Fruit fly (Drosophila melanogaster) whole organism, embryonic: ENCODE data around the gene CG43321.

Experiments used
- Ada2b ChIP-seq: fragments of 200-800 bp; sonication (Bioruptor generic); IDR thresholded peaks from 2 replicates; pipeline ENCODE4 v1.3.6; 2022; ENCODE audit warnings: missing biosample characterization, missing genetic modification characterization
- Adf1 ChIP-seq: fragments of 200-800 bp; sonication (Bioruptor generic); IDR thresholded peaks from 2 replicates; pipeline ENCODE4 v1.3.6; 2022; ENCODE audit warnings: missing biosample characterization, missing genetic modification characterization
- Asciz ChIP-seq: fragments of 200-800 bp; sonication (Bioruptor generic); optimal IDR thresholded peaks from 2 replicates; lab custom pipeline; 2017; ENCODE audit warnings: missing biosample characterization, mild to moderate bottlenecking, missing genetic modification characterization, missing genetic modification reagents
- Atf6 ChIP-seq: fragments of 200-800 bp; sonication (Bioruptor generic); IDR thresholded peaks from 2 replicates; pipeline ENCODE4 v1.3.6; 2022; ENCODE audit warnings: missing biosample characterization, missing genetic modification characterization
- CG11456 ChIP-seq: fragments of 200-800 bp; sonication (Bioruptor generic); IDR thresholded peaks from 3 replicates; pipeline ENCODE4 v1.3.6; 2022; ENCODE audit warnings: missing biosample characterization, missing genetic modification characterization
- CG12299 ChIP-seq: fragments of 200-800 bp; sonication (Bioruptor generic); optimal IDR thresholded peaks from 2 replicates; lab custom pipeline; 2018; ENCODE audit warnings: missing biosample characterization, mild to moderate bottlenecking, missing genetic modification characterization
- CG14965 ChIP-seq: fragments of 200-800 bp; sonication (Bioruptor generic); optimal IDR thresholded peaks from 2 replicates; lab custom pipeline; 2016; ENCODE audit warnings: missing biosample characterization, missing genetic modification characterization, borderline replicate concordance
- CG15073 ChIP-seq: fragments of 200-800 bp; sonication (Bioruptor generic); optimal IDR thresholded peaks from 2 replicates; lab custom pipeline; 2016; ENCODE audit warnings: missing biosample characterization, missing genetic modification characterization
- CG1602 ChIP-seq: fragments of 200-800 bp; sonication (Bioruptor generic); optimal IDR thresholded peaks from 3 replicates; lab custom pipeline; 2016; ENCODE audit warnings: missing biosample characterization, missing genetic modification characterization
- CG17328 ChIP-seq: fragments of 200-800 bp; sonication (Bioruptor generic); IDR thresholded peaks from 2 replicates; pipeline ENCODE4 v1.3.6; 2022; ENCODE audit warnings: missing biosample characterization, missing genetic modification characterization
- CG17361 ChIP-seq: fragments of 200-800 bp; sonication (Bioruptor generic); IDR thresholded peaks from 3 replicates; pipeline ENCODE4 v1.3.6; 2022; ENCODE audit warnings: missing biosample characterization, missing genetic modification characterization
- CG2116 ChIP-seq: fragments of 200-800 bp; sonication (Bioruptor generic); optimal IDR thresholded peaks from 3 replicates; lab custom pipeline; 2018; ENCODE audit warnings: missing biosample characterization, mild to moderate bottlenecking, missing genetic modification characterization
- CG3065 ChIP-seq: fragments of 200-800 bp; sonication (Bioruptor generic); optimal IDR thresholded peaks from 2 replicates; lab custom pipeline; 2016; ENCODE audit warnings: missing biosample characterization, missing genetic modification characterization
- CG33213 ChIP-seq: fragments of 200-800 bp; sonication (Bioruptor generic); optimal IDR thresholded peaks from 3 replicates; lab custom pipeline; 2016; ENCODE audit warnings: missing biosample characterization, missing genetic modification characterization
- CG34376 ChIP-seq: fragments of 200-800 bp; sonication (Bioruptor generic); optimal IDR thresholded peaks from 2 replicates; lab custom pipeline; 2018; ENCODE audit warnings: missing biosample characterization, mild to moderate bottlenecking, missing genetic modification characterization
- CG34422 ChIP-seq: fragments of 200-800 bp; sonication (Bioruptor generic); IDR thresholded peaks from 3 replicates; pipeline ENCODE4 v1.3.6; 2022; ENCODE audit warnings: missing biosample characterization, missing genetic modification characterization
- CG4328 ChIP-seq: fragments of 200-800 bp; sonication (Bioruptor generic); optimal IDR thresholded peaks from 3 replicates; lab custom pipeline; 2017; ENCODE audit warnings: missing biosample characterization, missing genetic modification reagents, missing genetic modification characterization
- CG5245 ChIP-seq: fragments of 200-800 bp; sonication (Bioruptor generic); optimal IDR thresholded peaks from 3 replicates; lab custom pipeline; 2016; ENCODE audit warnings: missing biosample characterization, missing genetic modification characterization
- CG6175 ChIP-seq: fragments of 200-800 bp; sonication (Bioruptor generic); IDR thresholded peaks from 3 replicates; pipeline ENCODE4 v1.3.6; 2022; ENCODE audit warnings: missing biosample characterization, missing genetic modification characterization
- CG7357 ChIP-seq: fragments of 200-800 bp; sonication (Bioruptor generic); IDR thresholded peaks from 3 replicates; pipeline ENCODE4 v1.3.6; 2022; ENCODE audit warnings: missing biosample characterization, missing genetic modification characterization
- CkIIα-i1 ChIP-seq: fragments of 200-800 bp; sonication (Bioruptor generic); IDR thresholded peaks from 2 replicates; pipeline ENCODE4 v1.3.6; 2022; ENCODE audit warnings: missing biosample characterization, missing genetic modification characterization
- CrebB ChIP-seq: fragments of 200-800 bp; sonication (Bioruptor generic); optimal IDR thresholded peaks from 3 replicates; lab custom pipeline; 2018; ENCODE audit warnings: missing biosample characterization, mild to moderate bottlenecking, missing genetic modification characterization
- D ChIP-seq, 2 experiments: fragments of 200-800 bp in 1 of 2; fragments of >200 bp in 1 of 2; sonication (Bioruptor generic) in 1 of 2; optimal IDR thresholded peaks; 2 replicates in 1 of 2; 3 replicates in 1 of 2; lab custom pipeline; 2017; ENCODE audit warnings: mild to moderate bottlenecking in 1 of 2, missing biosample characterization in 1 of 2, missing genetic modification characterization in 1 of 2, missing genetic modification reagents in 1 of 2
- ERR ChIP-seq: fragments of 200-800 bp; sonication (Bioruptor generic); optimal IDR thresholded peaks from 2 replicates; lab custom pipeline; 2016; ENCODE audit warnings: missing biosample characterization, missing genetic modification characterization
- HHEX ChIP-seq: fragments of 200-800 bp; sonication (Bioruptor generic); optimal IDR thresholded peaks from 3 replicates; lab custom pipeline; 2017; ENCODE audit warnings: missing biosample characterization, mild to moderate bottlenecking, missing genetic modification characterization, missing genetic modification reagents
- HLH3B ChIP-seq: fragments of 200-800 bp; sonication (Bioruptor generic); IDR thresholded peaks from 2 replicates; pipeline ENCODE4 v1.3.6; 2022; ENCODE audit warnings: missing biosample characterization, missing genetic modification characterization
- HLHmδ ChIP-seq: fragments of 200-800 bp; sonication (Bioruptor generic); optimal IDR thresholded peaks from 2 replicates; lab custom pipeline; 2018; ENCODE audit warnings: missing biosample characterization, mild to moderate bottlenecking, missing genetic modification characterization, moderate library complexity
- Hsf ChIP-seq: fragments of 200-800 bp; sonication (Bioruptor generic); optimal IDR thresholded peaks from 3 replicates; lab custom pipeline; 2016; ENCODE audit warnings: missing biosample characterization, missing genetic modification characterization
- Nf-YC ChIP-seq: fragments of 200-800 bp; optimal IDR thresholded peaks from 3 replicates; lab custom pipeline; 2019; ENCODE audit warnings: missing biosample characterization, mild to moderate bottlenecking, missing genetic modification characterization, moderate library complexity
- Opbp ChIP-seq: fragments of 200-800 bp; sonication (Bioruptor generic); IDR thresholded peaks from 3 replicates; pipeline ENCODE4 v1.3.6; 2022; ENCODE audit warnings: missing biosample characterization, missing genetic modification characterization; ENCODE audit not compliant: partially characterized antibody
- Optix ChIP-seq: fragments of 200-800 bp; sonication (Bioruptor generic); IDR thresholded peaks from 3 replicates; pipeline ENCODE4 v1.3.6; 2022; ENCODE audit warnings: missing biosample characterization, missing genetic modification characterization
- Pdp1 ChIP-seq, 2 experiments: fragments of 200-800 bp; sonication (Bioruptor generic); optimal IDR thresholded peaks; 3 replicates each; lab custom pipeline; 2016; ENCODE audit warnings: missing biosample characterization in 2 of 2, missing genetic modification characterization in 2 of 2, mild to moderate bottlenecking in 1 of 2, moderate library complexity in 1 of 2
- Side ChIP-seq: fragments of 200-800 bp; sonication (Bioruptor generic); optimal IDR thresholded peaks from 2 replicates; lab custom pipeline; 2016; ENCODE audit warnings: missing biosample characterization, missing genetic modification characterization
- Sin3A ChIP-seq: fragments of >200 bp; optimal IDR thresholded peaks from 2 replicates; lab custom pipeline; 2018
- Six4 ChIP-seq: fragments of 200-800 bp; sonication (Bioruptor generic); optimal IDR thresholded peaks from 2 replicates; lab custom pipeline; 2016; ENCODE audit warnings: missing biosample characterization, missing genetic modification characterization
- Stat92E ChIP-seq, 3 experiments: fragments of >200 bp in 2 of 3; fragments of 200-800 bp in 1 of 3; sonication (Bioruptor generic) in 1 of 3; optimal IDR thresholded peaks; 2 replicates each; lab custom pipeline; 2017 to 2019; ENCODE audit warnings: missing biosample characterization in 3 of 3, missing genetic modification characterization in 3 of 3, mild to moderate bottlenecking in 1 of 3, moderate library complexity in 1 of 3
- Taf1 ChIP-seq: fragments of 200-800 bp; sonication (Bioruptor generic); IDR thresholded peaks from 2 replicates; pipeline ENCODE4 v1.3.6; 2022; ENCODE audit warnings: missing biosample characterization, missing genetic modification characterization
- bbx ChIP-seq: fragments of 200-800 bp; sonication (Bioruptor generic); IDR thresholded peaks from 2 replicates; pipeline ENCODE4 v1.3.6; 2022; ENCODE audit warnings: missing biosample characterization, missing genetic modification characterization; ENCODE audit not compliant: partially characterized antibody
- cato ChIP-seq: fragments of 200-800 bp; sonication (Bioruptor generic); optimal IDR thresholded peaks from 2 replicates; lab custom pipeline; 2016; ENCODE audit warnings: missing biosample characterization, missing genetic modification characterization, borderline replicate concordance
- dysf ChIP-seq: fragments of 200-800 bp; sonication (Bioruptor generic); IDR thresholded peaks from 3 replicates; pipeline ENCODE4 v1.3.6; 2022; ENCODE audit warnings: missing biosample characterization, missing genetic modification characterization
- ems ChIP-seq: fragments of 200-800 bp; sonication (Bioruptor generic); optimal IDR thresholded peaks from 3 replicates; lab custom pipeline; 2016; ENCODE audit warnings: missing biosample characterization, missing genetic modification characterization
- fd102C ChIP-seq: fragments of 200-800 bp; sonication (Bioruptor generic); optimal IDR thresholded peaks from 2 replicates; lab custom pipeline; 2018; ENCODE audit warnings: missing biosample characterization, mild to moderate bottlenecking, missing genetic modification characterization, moderate library complexity
- gro ChIP-seq: fragments of 200-800 bp; sonication (Bioruptor generic); optimal IDR thresholded peaks from 2 replicates; lab custom pipeline; 2016; ENCODE audit warnings: missing biosample characterization, missing genetic modification characterization
- gt ChIP-seq: fragments of 200-800 bp; sonication (Bioruptor generic); IDR thresholded peaks from 2 replicates; pipeline ENCODE4 v1.3.6; 2022; ENCODE audit warnings: missing biosample characterization, missing genetic modification characterization
- h ChIP-seq: fragments of >200 bp; optimal IDR thresholded peaks from 2 replicates; lab custom pipeline; 2017
- jigr1 ChIP-seq: fragments of 200-800 bp; sonication (Bioruptor generic); IDR thresholded peaks from 3 replicates; pipeline ENCODE4 v1.3.6; 2022; ENCODE audit warnings: missing biosample characterization, missing genetic modification characterization
- pum ChIP-seq: fragments of 200-800 bp; sonication (Bioruptor generic); optimal IDR thresholded peaks from 2 replicates; lab custom pipeline; 2016; ENCODE audit warnings: missing biosample characterization, missing genetic modification characterization
- tap ChIP-seq: fragments of 200-800 bp; optimal IDR thresholded peaks from 3 replicates; lab custom pipeline; 2019; ENCODE audit warnings: missing biosample characterization, mild to moderate bottlenecking, missing genetic modification characterization, moderate library complexity
- tio ChIP-seq: fragments of 200-800 bp; sonication (Bioruptor generic); optimal IDR thresholded peaks from 2 replicates; lab custom pipeline; 2017; ENCODE audit warnings: missing biosample characterization, missing genetic modification characterization, inconsistent platforms
- unc-4 ChIP-seq: fragments of 200-800 bp; sonication (Bioruptor generic); IDR thresholded peaks from 2 replicates; pipeline ENCODE4 v1.3.6; 2022; ENCODE audit warnings: missing biosample characterization, missing genetic modification characterization; ENCODE audit not compliant: partially characterized antibody
- wor ChIP-seq: fragments of 200-800 bp; sonication (Bioruptor generic); IDR thresholded peaks from 2 replicates; pipeline ENCODE4 v1.3.6; 2022; ENCODE audit warnings: missing biosample characterization, missing genetic modification characterization
- zfh2 ChIP-seq: fragments of 200-800 bp; sonication (Bioruptor generic); optimal IDR thresholded peaks from 2 replicates; lab custom pipeline; 2016; ENCODE audit warnings: missing biosample characterization, missing genetic modification characterization

Gene CG43321

DNA sequence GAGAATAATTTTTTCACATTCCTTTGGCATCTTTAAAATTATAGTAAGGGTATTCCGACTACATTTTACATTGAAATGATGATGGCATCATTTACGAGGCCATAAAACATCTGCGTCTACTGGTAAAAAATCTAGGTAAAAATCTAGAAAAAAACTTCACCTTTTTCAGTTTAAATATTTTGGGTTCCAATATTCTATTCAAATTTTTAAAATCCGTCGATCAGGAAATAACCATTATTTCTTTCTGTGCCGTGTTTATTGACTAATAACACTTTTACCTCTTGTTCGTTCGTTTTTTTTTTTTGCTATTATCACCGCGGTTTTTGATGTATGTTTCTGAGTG lies 27.3 kb downstream of the CG43321 start (continued):
- TF ChIP-seq unc-4 (GFP tag; lab: Robert Waterston, UW) (no peak), CG1602 (peak; percentile 50), bbx (no peak), gro (GFP tag; lab: Kevin White, UChicago) (no peak), Side (GFP tag; lab: Kevin White, UChicago) (peak; percentile 42), CkIIα-i1 (no peak), CG14965 (GFP tag; lab: Kevin White, UChicago) (no peak), Sin3A (lab: Kevin White, UChicago) (no peak), CG15073 (GFP tag; lab: Kevin White, UChicago) (no peak), CrebB (tag; lab: Kevin White, UChicago) (no peak), jigr1 (GFP tag; lab: Robert Waterston, UW) (no peak), zfh2 (peak; percentile 64), CG33213 (no peak), cato (GFP tag; lab: Kevin White, UChicago) (no peak), pum (GFP tag; lab: Kevin White, UChicago) (peak; percentile 45), CG7357 (GFP tag; lab: Robert Waterston, UW) (peak; percentile 44; the same call in 2 of the 3 replicates), Atf6 (no peak; the same call in 1 of the 2 replicates), ems (GFP tag; lab: Kevin White, UChicago) (peak; percentile 37), Opbp (GFP tag; lab: Robert Waterston, UW) (no peak), ERR (GFP tag; lab: Kevin White, UChicago) (no peak), Stat92E (GFP tag; optimal IDR thresholded peaks at IDR 0.05; lab: Kevin White, UChicago) (no peak), Six4 (GFP tag; lab: Kevin White, UChicago) (no peak), CG34376 (GFP tag; lab: Kevin White, UChicago) (no peak), HLH3B (GFP tag; lab: Robert Waterston, UW) (peak; percentile 62), CG34422 (GFP tag; lab: Robert Waterston, UW) (peak; percentile 67; the same call in 2 of the 3 replicates), CG11456 (GFP tag; lab: Robert Waterston, UW) (peak; percentile 60; the same call in 1 of the 3 replicates), HHEX (GFP tag; lab: Kevin White, UChicago) (peak; percentile 19), CG17328 (GFP tag; lab: Robert Waterston, UW) (peak; percentile 48; the same call in 1 of the 2 replicates), CG4328 (GFP tag; lab: Kevin White, UChicago) (no peak), HLHmδ (GFP tag; lab: Kevin White, UChicago) (no peak), CG2116 (GFP tag; lab: Kevin White, UChicago) (peak; percentile 50), tio (GFP tag; lab: Kevin White, UChicago) (peak; percentile 79), D (optimal IDR thresholded peaks at IDR 0.05; lab: Kevin White, UChicago) (no peak), D (GFP tag; optimal IDR thresholded peaks at IDR 0.05; lab: Kevin White, UChicago) (peak; percentile 9), CG12299 (tag; lab: Kevin White, UChicago) (peak; percentile 42), Optix (GFP tag; lab: Robert Waterston, UW) (0 out of 3 replicates have a peak, but pooled peaks have one; percentile 15), Taf1 (GFP tag; lab: Robert Waterston, UW) (no peak), CG6175 (no peak), fd102C (GFP tag; lab: Kevin White, UChicago) (no peak), CG5245 (GFP tag; lab: Kevin White, UChicago) (no peak), h (no peak), tap (peak; percentile 24), CG3065 (GFP tag; lab: Kevin White, UChicago) (peak; percentile 19), Asciz (peak; percentile 46), dysf (GFP tag; lab: Robert Waterston, UW) (peak; percentile 76), Hsf (peak; percentile 42), Pdp1 (GFP tag; optimal IDR thresholded peaks at IDR 0.05; lab: Kevin White, UChicago) (peak in 1 of 2 experiments; percentile 39), Adf1 (GFP tag; lab: Robert Waterston, UW) (no peak), wor (GFP tag; lab: Robert Waterston, UW) (peak; percentile 27; the same call in 1 of the 2 replicates), Nf-YC (tag; lab: Kevin White, UChicago) (no peak), gt (GFP tag; lab: Robert Waterston, UW) (no peak), Ada2b (GFP tag; lab: Robert Waterston, UW) (peak; percentile 66), CG17361 (peak; percentile 54; the same call in 2 of the 3 replicates)
